Worm (Caenorhabditis elegans) whole organism, mixed stage, embryonic: ENCODE results near the gene sld-5.

Source experiments
- ceh-83 ChIP-seq: fragments of 200-800 bp; sonication (Bioruptor generic); optimal IDR thresholded peaks from 2 replicates; lab custom pipeline; 2018; ENCODE audit warnings: mild to moderate bottlenecking, missing genetic modification characterization, missing compliant biosample characterization
- elt-3 ChIP-seq: fragments of 150-350 bp; optimal IDR thresholded peaks from 2 replicates; lab custom pipeline; 2014; ENCODE audit warnings: missing biosample characterization, missing genetic modification characterization
- ham-2 ChIP-seq: fragments of 200-800 bp; sonication (Bioruptor generic); optimal IDR thresholded peaks from 2 replicates; lab custom pipeline; 2018; ENCODE audit warnings: mild to moderate bottlenecking, missing genetic modification characterization, missing compliant biosample characterization
- nhr-237 ChIP-seq: fragments of 150-350 bp; optimal IDR thresholded peaks from 2 replicates; lab custom pipeline; 2014; ENCODE audit warnings: missing biosample characterization, missing genetic modification characterization
- nhr-28 ChIP-seq: fragments of 150-350 bp; optimal IDR thresholded peaks from 2 replicates; lab custom pipeline; 2014; ENCODE audit warnings: missing biosample characterization, missing genetic modification characterization
- pha-4 ChIP-seq: fragments of 150-350 bp; optimal IDR thresholded peaks from 2 replicates; lab custom pipeline; 2018; ENCODE audit warnings: missing biosample characterization, missing genetic modification reagents, missing genetic modification characterization
- snpc-4 ChIP-seq: fragments of 150-350 bp; optimal IDR thresholded peaks from 2 replicates; lab custom pipeline; 2014; ENCODE audit warnings: missing biosample characterization, missing genetic modification characterization
- tbx-8 ChIP-seq: fragments of 200-800 bp; sonication (Bioruptor generic); optimal IDR thresholded peaks from 2 replicates; lab custom pipeline; 2018; ENCODE audit warnings: mild to moderate bottlenecking, missing genetic modification characterization, moderate library complexity, missing compliant biosample characterization
- ztf-11 ChIP-seq: fragments of 150-350 bp; optimal IDR thresholded peaks from 2 replicates; lab custom pipeline; 2014; ENCODE audit warnings: missing biosample characterization, missing genetic modification characterization

ce11 chrV:20269661-20270137 is 32.2 kb upstream of the sld-5 start, which contains the start of the genes prmt-1 and cdkr-3:
- TF ChIP-seq ham-2 (GFP tag; lab: Kevin White, UChicago) (no peak), snpc-4 (tag; lab: Kevin White, UChicago) (no peak), tbx-8 (no peak), ztf-11 (tag; lab: Kevin White, UChicago) (no peak), nhr-237 (tag; lab: Kevin White, UChicago) (peak; percentile 20), ceh-83 (no peak), elt-3 (tag; lab: Kevin White, UChicago) (no peak), nhr-28 (no peak), pha-4 (no peak)
